Fruit fly (Drosophila melanogaster) whole organism, embryonic: ENCODE measurements around the gene CG6295.

Source experiments
- Bdp1 ChIP-seq: fragments of 200-800 bp; sonication (Bioruptor generic); optimal IDR thresholded peaks from 3 replicates; lab custom pipeline; 2016; ENCODE audit warnings: missing biosample characterization, missing genetic modification characterization
- Blimp-1 ChIP-seq: fragments of 200-800 bp; sonication (Bioruptor generic); optimal IDR thresholded peaks from 3 replicates; lab custom pipeline; 2018; ENCODE audit warnings: missing biosample characterization, missing genetic modification characterization, mild to moderate bottlenecking, moderate library complexity, missing genetic modification reagents
- CG10565 ChIP-seq: fragments of 200-800 bp; sonication (Bioruptor generic); optimal IDR thresholded peaks from 3 replicates; lab custom pipeline; 2016; ENCODE audit warnings: missing biosample characterization, mild to moderate bottlenecking, missing genetic modification characterization
- CG10959 ChIP-seq: fragments of 200-800 bp; sonication (Bioruptor generic); IDR thresholded peaks from 2 replicates; pipeline ENCODE4 v1.3.6; 2022; ENCODE audit warnings: missing biosample characterization, missing genetic modification characterization
- CG10979 ChIP-seq: fragments of 200-800 bp; sonication (Bioruptor generic); optimal IDR thresholded peaks from 2 replicates; lab custom pipeline; 2018; ENCODE audit warnings: missing biosample characterization, mild to moderate bottlenecking, missing genetic modification characterization, moderate library complexity
- CG12659 ChIP-seq: fragments of 200-800 bp; sonication (Bioruptor generic); optimal IDR thresholded peaks from 3 replicates; lab custom pipeline; 2017; ENCODE audit warnings: mild to moderate bottlenecking, missing biosample characterization, missing genetic modification reagents, missing genetic modification characterization
- CG14014 ChIP-seq: fragments of 200-800 bp; sonication (Bioruptor generic); IDR thresholded peaks from 2 replicates; pipeline ENCODE4 v1.3.6; 2022; ENCODE audit warnings: missing biosample characterization, missing genetic modification characterization
- CG17328 ChIP-seq: fragments of 200-800 bp; sonication (Bioruptor generic); IDR thresholded peaks from 2 replicates; pipeline ENCODE4 v1.3.6; 2022; ENCODE audit warnings: missing biosample characterization, missing genetic modification characterization
- CG17361 ChIP-seq: fragments of 200-800 bp; sonication (Bioruptor generic); IDR thresholded peaks from 3 replicates; pipeline ENCODE4 v1.3.6; 2022; ENCODE audit warnings: missing biosample characterization, missing genetic modification characterization
- CG17829 ChIP-seq: fragments of 200-800 bp; optimal IDR thresholded peaks from 2 replicates; lab custom pipeline; 2019; ENCODE audit warnings: missing biosample characterization, mild to moderate bottlenecking, missing genetic modification characterization, moderate library complexity
- CG2129 ChIP-seq: fragments of 200-800 bp; sonication (Bioruptor generic); IDR thresholded peaks from 2 replicates; pipeline ENCODE4 v1.3.6; 2022; ENCODE audit warnings: missing biosample characterization, missing genetic modification characterization; ENCODE audit not compliant: partially characterized antibody
- CG32532 ChIP-seq: fragments of 200-800 bp; sonication (Bioruptor generic); IDR thresholded peaks from 2 replicates; pipeline ENCODE4 v1.3.6; 2022; ENCODE audit warnings: missing biosample characterization, missing genetic modification characterization
- CG3281 ChIP-seq: fragments of 200-800 bp; sonication (Bioruptor generic); optimal IDR thresholded peaks from 3 replicates; lab custom pipeline; 2017; ENCODE audit warnings: missing biosample characterization, mild to moderate bottlenecking, missing genetic modification characterization
- CG34224 ChIP-seq: fragments of 200-800 bp; sonication (Bioruptor generic); IDR thresholded peaks from 3 replicates; pipeline ENCODE4 v1.3.6; 2022; ENCODE audit warnings: missing biosample characterization, missing genetic modification characterization; ENCODE audit not compliant: partially characterized antibody
- CG34422 ChIP-seq: fragments of 200-800 bp; sonication (Bioruptor generic); IDR thresholded peaks from 3 replicates; pipeline ENCODE4 v1.3.6; 2022; ENCODE audit warnings: missing biosample characterization, missing genetic modification characterization
- CG7745 ChIP-seq: fragments of 200-800 bp; sonication (Bioruptor generic); optimal IDR thresholded peaks from 2 replicates; lab custom pipeline; 2018; ENCODE audit warnings: missing biosample characterization, mild to moderate bottlenecking, missing genetic modification characterization, moderate library complexity
- CrebB ChIP-seq: fragments of 200-800 bp; sonication (Bioruptor generic); optimal IDR thresholded peaks from 3 replicates; lab custom pipeline; 2018; ENCODE audit warnings: missing biosample characterization, mild to moderate bottlenecking, missing genetic modification characterization
- Deaf1 ChIP-seq: fragments of 200-800 bp; optimal IDR thresholded peaks from 3 replicates; lab custom pipeline; 2019; ENCODE audit warnings: missing biosample characterization, mild to moderate bottlenecking, missing genetic modification characterization, moderate library complexity
- Doc3 ChIP-seq: fragments of 200-800 bp; sonication (Bioruptor generic); IDR thresholded peaks from 3 replicates; pipeline ENCODE4 v1.3.6; 2022; ENCODE audit warnings: missing biosample characterization, missing genetic modification characterization; ENCODE audit not compliant: partially characterized antibody
- Ets65A ChIP-seq: fragments of 200-800 bp; sonication (Bioruptor generic); peaks from one replicate; lab custom pipeline; 2016; ENCODE audit warnings: missing biosample characterization, missing genetic modification characterization
- Mad ChIP-seq: fragments of 200-800 bp; sonication (Bioruptor generic); optimal IDR thresholded peaks from 2 replicates; lab custom pipeline; 2016; ENCODE audit warnings: missing biosample characterization, missing genetic modification characterization
- Max ChIP-seq: fragments of 200-800 bp; sonication (Bioruptor generic); optimal IDR thresholded peaks from 2 replicates; lab custom pipeline; 2016; ENCODE audit warnings: missing biosample characterization, mild to moderate bottlenecking, missing genetic modification characterization
- Myb ChIP-seq: fragments of 200-800 bp; sonication (Bioruptor generic); optimal IDR thresholded peaks from 2 replicates; lab custom pipeline; 2016; ENCODE audit warnings: missing biosample characterization, missing genetic modification characterization
- Opbp ChIP-seq: fragments of 200-800 bp; sonication (Bioruptor generic); IDR thresholded peaks from 3 replicates; pipeline ENCODE4 v1.3.6; 2022; ENCODE audit warnings: missing biosample characterization, missing genetic modification characterization; ENCODE audit not compliant: partially characterized antibody
- Pdp1 ChIP-seq, 2 experiments: fragments of 200-800 bp; sonication (Bioruptor generic); optimal IDR thresholded peaks; 3 replicates each; lab custom pipeline; 2016; ENCODE audit warnings: missing biosample characterization in 2 of 2, missing genetic modification characterization in 2 of 2, mild to moderate bottlenecking in 1 of 2, moderate library complexity in 1 of 2
- Sin3A ChIP-seq: fragments of >200 bp; optimal IDR thresholded peaks from 2 replicates; lab custom pipeline; 2018
- Sry-δ ChIP-seq: fragments of 200-800 bp; sonication (Bioruptor generic); optimal IDR thresholded peaks from 2 replicates; lab custom pipeline; 2016; ENCODE audit warnings: missing biosample characterization, missing genetic modification characterization
- Xrp1 ChIP-seq: fragments of 200-800 bp; sonication (Bioruptor generic); IDR thresholded peaks from 2 replicates; pipeline ENCODE4 v1.3.6; 2022; ENCODE audit warnings: missing biosample characterization, missing genetic modification characterization
- ash1 ChIP-seq: fragments of 200-800 bp; sonication (Bioruptor generic); optimal IDR thresholded peaks from 2 replicates; lab custom pipeline; 2018; ENCODE audit warnings: missing biosample characterization, mild to moderate bottlenecking, missing genetic modification characterization
- cg ChIP-seq: fragments of 200-800 bp; sonication (Bioruptor generic); optimal IDR thresholded peaks from 3 replicates; lab custom pipeline; 2019; ENCODE audit warnings: missing biosample characterization, mild to moderate bottlenecking, missing genetic modification characterization, moderate library complexity
- disco-r ChIP-seq: fragments of 200-800 bp; sonication (Bioruptor generic); optimal IDR thresholded peaks from 2 replicates; lab custom pipeline; 2016; ENCODE audit warnings: missing biosample characterization, missing genetic modification characterization
- ems ChIP-seq: fragments of 200-800 bp; sonication (Bioruptor generic); optimal IDR thresholded peaks from 3 replicates; lab custom pipeline; 2016; ENCODE audit warnings: missing biosample characterization, missing genetic modification characterization
- fd102C ChIP-seq: fragments of 200-800 bp; sonication (Bioruptor generic); optimal IDR thresholded peaks from 2 replicates; lab custom pipeline; 2018; ENCODE audit warnings: missing biosample characterization, mild to moderate bottlenecking, missing genetic modification characterization, moderate library complexity
- fd96Cb ChIP-seq: fragments of 200-800 bp; sonication (Bioruptor generic); optimal IDR thresholded peaks from 2 replicates; lab custom pipeline; 2018; ENCODE audit warnings: missing biosample characterization, mild to moderate bottlenecking, missing genetic modification characterization, moderate library complexity
- grn ChIP-seq: fragments of 200-800 bp; sonication (Bioruptor generic); optimal IDR thresholded peaks from 3 replicates; lab custom pipeline; 2017; ENCODE audit warnings: missing biosample characterization, missing genetic modification characterization
- hb ChIP-seq: fragments of 200-800 bp; sonication (Bioruptor generic); IDR thresholded peaks from 3 replicates; pipeline ENCODE4 v1.3.6; 2022; ENCODE audit warnings: missing biosample characterization, missing genetic modification characterization; ENCODE audit not compliant: partially characterized antibody
- peb ChIP-seq: fragments of 200-800 bp; sonication (Bioruptor generic); IDR thresholded peaks from 2 replicates; pipeline ENCODE4 v1.3.6; 2022; ENCODE audit warnings: missing biosample characterization, missing genetic modification characterization
- pnt ChIP-seq: fragments of 200-800 bp; sonication (Bioruptor generic); optimal IDR thresholded peaks from 3 replicates; lab custom pipeline; 2016; ENCODE audit warnings: missing biosample characterization, missing genetic modification characterization
- ranshi ChIP-seq: fragments of 200-800 bp; sonication (Bioruptor generic); IDR thresholded peaks from 2 replicates; pipeline ENCODE4 v1.3.6; 2022; ENCODE audit warnings: missing biosample characterization, missing genetic modification characterization
- run ChIP-seq: fragments of 200-800 bp; sonication (Bioruptor generic); optimal IDR thresholded peaks from 3 replicates; lab custom pipeline; 2018; ENCODE audit warnings: missing biosample characterization, mild to moderate bottlenecking, missing genetic modification characterization
- sna ChIP-seq: fragments of 200-800 bp; sonication (Bioruptor generic); IDR thresholded peaks from 2 replicates; pipeline ENCODE4 v1.3.6; 2022; ENCODE audit warnings: missing biosample characterization, missing genetic modification characterization; ENCODE audit not compliant: partially characterized antibody
- tna ChIP-seq: fragments of 200-800 bp; sonication (Bioruptor generic); IDR thresholded peaks from 2 replicates; pipeline ENCODE4 v1.3.6; 2022; ENCODE audit warnings: missing biosample characterization, missing genetic modification characterization; ENCODE audit not compliant: partially characterized antibody
- tup ChIP-seq: fragments of 200-800 bp; sonication (Bioruptor generic); optimal IDR thresholded peaks from 2 replicates; lab custom pipeline; 2016; ENCODE audit warnings: missing biosample characterization, mild to moderate bottlenecking, missing genetic modification characterization, moderate library complexity

CG6295 gene

dm6 chr3R:27048561-27049270 lies 41.9 kb upstream of the CG6295 start, which contains the start of gene TwdlT (continued):
- TF ChIP-seq fd96Cb (tag; lab: Kevin White, UChicago), result no peak
- TF ChIP-seq cg, result no peak
- no peak for TF ChIP-seq disco-r (GFP tag; lab: Kevin White, UChicago)
- TF ChIP-seq Sin3A (lab: Kevin White, UChicago), result no peak
- no peak for TF ChIP-seq fd102C
- peak; percentile 62 for TF ChIP-seq Blimp-1 (GFP tag; lab: Kevin White, UChicago)
- no peak for TF ChIP-seq CG10565 (GFP tag; lab: Kevin White, UChicago)
- TF ChIP-seq hb (GFP tag; lab: Robert Waterston, UW), result no peak
- TF ChIP-seq tna (GFP tag; lab: Robert Waterston, UW), result no peak
- no peak for TF ChIP-seq CG32532 (GFP tag; lab: Robert Waterston, UW)

DNA sequence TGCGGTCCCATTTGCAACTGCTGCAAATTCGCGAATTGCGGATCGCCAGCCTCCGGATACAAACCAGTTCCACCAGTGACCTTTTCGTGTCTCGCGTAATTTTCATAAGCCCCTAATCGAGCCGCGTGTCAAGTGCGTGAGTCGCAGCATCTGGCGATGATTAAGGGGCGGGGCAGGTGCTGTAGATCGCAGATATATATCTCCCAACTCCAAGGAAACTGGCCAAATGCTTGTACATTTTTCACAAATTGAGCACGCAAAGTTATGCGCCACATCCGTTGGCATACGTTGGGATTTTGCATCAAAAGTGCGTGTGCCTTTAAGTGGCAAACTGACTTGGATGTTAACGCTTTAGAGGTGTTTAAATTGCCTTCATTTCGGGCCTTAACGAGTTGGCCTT lies 33.2 kb upstream of the CG6295 start:
- TF ChIP-seq Ets65A (GFP tag; lab: Kevin White, UChicago), result peak; percentile 35
- TF ChIP-seq ems (GFP tag; lab: Kevin White, UChicago), result no peak
- TF ChIP-seq, all 482 proteins: peak for 1

DNA sequence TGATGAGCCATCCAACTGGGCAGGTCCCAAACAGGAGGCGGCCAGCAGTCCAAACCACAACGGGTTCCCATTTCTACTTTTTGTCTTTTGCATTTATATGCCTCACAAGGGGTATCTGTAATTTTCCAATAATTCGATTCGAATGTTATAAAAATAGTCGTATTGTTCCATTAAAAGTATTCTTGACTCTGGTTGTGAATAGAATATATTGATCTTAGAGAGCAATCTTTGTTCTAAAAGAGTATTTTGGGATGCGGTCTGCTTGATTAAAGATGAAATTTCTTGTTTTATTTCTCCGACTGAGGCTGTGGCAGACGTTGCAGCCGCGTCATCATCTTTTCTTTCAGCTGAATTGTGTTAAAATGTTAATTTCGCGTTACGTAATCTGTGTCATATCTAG lies 27.1 kb upstream of the CG6295 start:
- TF ChIP-seq CG3281 (no peak), CG14014 (GFP tag; lab: Robert Waterston, UW) (no peak), CG10979 (tag; lab: Kevin White, UChicago) (no peak), CG2129 (GFP tag; lab: Robert Waterston, UW) (no peak), Doc3 (GFP tag; lab: Robert Waterston, UW) (no peak), CG34422 (GFP tag; lab: Robert Waterston, UW) (no peak), CG10959 (GFP tag; lab: Robert Waterston, UW) (no peak), CG17328 (GFP tag; lab: Robert Waterston, UW) (no peak), Bdp1 (GFP tag; lab: Kevin White, UChicago) (no peak), pnt (no peak), ranshi (no peak), Sry-δ (GFP tag; lab: Kevin White, UChicago) (no peak), Mad (GFP tag; lab: Kevin White, UChicago) (no peak), Deaf1 (tag; lab: Kevin White, UChicago) (no peak), Pdp1 (GFP tag; optimal IDR thresholded peaks at IDR 0.05; lab: Kevin White, UChicago) (no peak), CG34224 (GFP tag; lab: Robert Waterston, UW) (no peak), grn (GFP tag; lab: Kevin White, UChicago) (no peak), Xrp1 (GFP tag; lab: Robert Waterston, UW) (no peak), Max (GFP tag; lab: Kevin White, UChicago) (no peak)

DNA sequence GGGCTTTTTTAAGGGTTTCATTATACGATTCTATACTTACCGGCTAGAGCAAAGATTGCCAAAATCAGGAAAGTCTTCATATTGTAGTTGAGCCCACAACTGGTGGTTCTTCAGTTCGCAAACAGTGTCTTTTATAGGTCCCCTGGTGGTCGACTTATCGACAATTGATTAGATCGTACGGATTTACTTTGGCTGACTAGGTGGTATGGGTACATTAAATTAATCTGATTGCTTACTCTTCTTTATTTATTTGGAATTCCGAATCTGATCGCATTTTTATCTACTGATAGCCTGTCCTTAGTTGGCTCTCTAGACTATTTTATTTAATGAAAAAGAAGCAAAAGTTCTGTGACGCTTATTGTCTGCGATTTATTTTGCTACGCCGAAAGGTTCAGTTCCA lies 19.2 kb upstream of the CG6295 start, which contains the start of gene CG6271:
Gene CG6271 (minus strand): TSS at position 101 of the 400 bp plus-strand sequence.
- TF ChIP-seq sna (GFP tag; lab: Robert Waterston, UW) (no peak), run (tag; lab: Kevin White, UChicago) (no peak), Opbp (GFP tag; lab: Robert Waterston, UW) (no peak), Sry-δ (GFP tag; lab: Kevin White, UChicago) (no peak), CrebB (tag; lab: Kevin White, UChicago) (no peak), CG17829 (tag; lab: Kevin White, UChicago) (no peak), ash1 (GFP tag; lab: Kevin White, UChicago) (no peak), Myb (GFP tag; lab: Kevin White, UChicago) (no peak), tup (GFP tag; lab: Kevin White, UChicago) (no peak), CG7745 (tag; lab: Kevin White, UChicago) (no peak), peb (GFP tag; lab: Robert Waterston, UW) (no peak), CG17361 (GFP tag; lab: Robert Waterston, UW) (no peak), CG12659 (GFP tag; lab: Kevin White, UChicago) (no peak)
- TF ChIP-seq, all 482 proteins: peak for 0
